Worm (Caenorhabditis elegans) whole organism, late embryonic: ENCODE data around the gene R07A4.2.

Experiments used
- C38D4.7 ChIP-seq: fragments of 200-800 bp; sonication (Bioruptor generic); optimal IDR thresholded peaks from 2 replicates; lab custom pipeline; 2018; ENCODE audit warnings: mild to moderate bottlenecking, missing genetic modification characterization, moderate library complexity, missing compliant biosample characterization
- F13H6.1 ChIP-seq: sonication (generic microtip); optimal IDR thresholded peaks from 2 replicates; lab custom pipeline; 2016; ENCODE audit warnings: missing genetic modification characterization, missing compliant biosample characterization
- K09A11.1 ChIP-seq: sonication (generic microtip); optimal IDR thresholded peaks from 2 replicates; lab custom pipeline; 2017; ENCODE audit warnings: antibody characterized with exemption, mild to moderate bottlenecking, missing genetic modification characterization, missing compliant biosample characterization; ENCODE audit not compliant: insufficient read depth
- T23F11.4 ChIP-seq: fragments of 200-800 bp; sonication (Bioruptor generic); optimal IDR thresholded peaks from 2 replicates; lab custom pipeline; 2018; ENCODE audit warnings: mild to moderate bottlenecking, missing genetic modification characterization, missing compliant biosample characterization
- Y22D7AL.16 ChIP-seq: sonication (generic microtip); optimal IDR thresholded peaks from 2 replicates; lab custom pipeline; 2016; ENCODE audit warnings: missing genetic modification characterization, missing compliant biosample characterization
- ama-1 ChIP-seq: fragments of 150-350 bp; optimal IDR thresholded peaks from 2 replicates; lab custom pipeline; 2014
- ceh-14 ChIP-seq: sonication (generic microtip); optimal IDR thresholded peaks from 2 replicates; lab custom pipeline; 2016; ENCODE audit warnings: missing genotype, missing genetic modification characterization, missing compliant biosample characterization
- ceh-18 ChIP-seq: sonication (generic microtip); optimal IDR thresholded peaks from 2 replicates; lab custom pipeline; 2016; ENCODE audit warnings: missing genetic modification characterization, missing compliant biosample characterization
- ceh-2 ChIP-seq: sonication (generic microtip); optimal IDR thresholded peaks from 2 replicates; lab custom pipeline; 2016; ENCODE audit warnings: missing genotype, missing genetic modification characterization, missing compliant biosample characterization
- ceh-22 ChIP-seq: sonication (generic microtip); optimal IDR thresholded peaks from 2 replicates; lab custom pipeline; 2017; ENCODE audit warnings: missing biosample characterization, missing genetic modification characterization
- ceh-31 ChIP-seq: sonication (generic microtip); optimal IDR thresholded peaks from 2 replicates; lab custom pipeline; 2016; ENCODE audit warnings: missing genetic modification characterization, missing compliant biosample characterization
- ceh-34 ChIP-seq: sonication (generic microtip); optimal IDR thresholded peaks from 2 replicates; lab custom pipeline; 2016; ENCODE audit warnings: mild to moderate bottlenecking, missing genetic modification characterization, missing compliant biosample characterization
- ceh-45 ChIP-seq: fragments of 200-800 bp; sonication (Bioruptor generic); IDR thresholded peaks from 2 replicates; pipeline ENCODE4 v1.3.6; 2022; ENCODE audit warnings: missing genetic modification reagents, missing genetic modification characterization, missing compliant biosample characterization
- ceh-48 ChIP-seq: sonication (generic microtip); optimal IDR thresholded peaks from 2 replicates; lab custom pipeline; 2016; ENCODE audit warnings: missing genetic modification characterization, inconsistent platforms, missing compliant biosample characterization
- ceh-9 ChIP-seq: sonication (generic microtip); optimal IDR thresholded peaks from 2 replicates; lab custom pipeline; 2016; ENCODE audit warnings: mild to moderate bottlenecking, missing genetic modification characterization, inconsistent platforms, missing compliant biosample characterization
- che-1 ChIP-seq: sonication (generic microtip); optimal IDR thresholded peaks from 2 replicates; lab custom pipeline; 2016; ENCODE audit warnings: mild to moderate bottlenecking, missing genetic modification characterization, missing compliant biosample characterization
- dve-1 ChIP-seq: sonication (generic microtip); optimal IDR thresholded peaks from 2 replicates; lab custom pipeline; 2017; ENCODE audit warnings: antibody characterized with exemption, mild to moderate bottlenecking, missing genetic modification characterization, missing compliant biosample characterization
- elt-2 ChIP-seq: sonication (generic microtip); optimal IDR thresholded peaks from 2 replicates; lab custom pipeline; 2016; ENCODE audit warnings: missing genetic modification reagents, missing genetic modification characterization, missing compliant biosample characterization
- elt-4 ChIP-seq: sonication (generic microtip); optimal IDR thresholded peaks from 2 replicates; lab custom pipeline; 2016; ENCODE audit warnings: missing genetic modification characterization, missing compliant biosample characterization
- eyg-1 ChIP-seq: sonication (generic microtip); optimal IDR thresholded peaks from 2 replicates; lab custom pipeline; 2016; ENCODE audit warnings: missing genotype, missing genetic modification characterization, missing compliant biosample characterization
- fax-1 ChIP-seq: sonication (generic microtip); optimal IDR thresholded peaks from 2 replicates; lab custom pipeline; 2016; ENCODE audit warnings: missing genotype, missing genetic modification characterization, missing compliant biosample characterization
- fkh-10 ChIP-seq: fragments of 150-350 bp; optimal IDR thresholded peaks from 2 replicates; lab custom pipeline; 2014; ENCODE audit warnings: missing biosample characterization, missing genetic modification reagents, missing genetic modification characterization
- fkh-6 ChIP-seq: sonication (generic microtip); optimal IDR thresholded peaks from 2 replicates; lab custom pipeline; 2016; ENCODE audit warnings: missing genetic modification characterization, missing compliant biosample characterization
- gmeb-2 ChIP-seq: sonication (generic microtip); optimal IDR thresholded peaks from 2 replicates; lab custom pipeline; 2016; ENCODE audit warnings: missing genetic modification characterization, inconsistent platforms, missing compliant biosample characterization
- hlh-13 ChIP-seq: fragments of 200-800 bp; sonication (Bioruptor generic); optimal IDR thresholded peaks from 2 replicates; lab custom pipeline; 2018; ENCODE audit warnings: mild to moderate bottlenecking, missing genetic modification characterization, missing compliant biosample characterization
- hlh-30 ChIP-seq: sonication (generic microtip); optimal IDR thresholded peaks from 2 replicates; lab custom pipeline; 2017; ENCODE audit warnings: antibody characterized with exemption, missing genetic modification characterization, missing compliant biosample characterization; ENCODE audit not compliant: insufficient read depth
- hlh-8 ChIP-seq: sonication (generic microtip); optimal IDR thresholded peaks from 2 replicates; lab custom pipeline; 2016; ENCODE audit warnings: missing genotype, missing genetic modification characterization, missing compliant biosample characterization
- lim-6 ChIP-seq: sonication (generic microtip); optimal IDR thresholded peaks from 2 replicates; lab custom pipeline; 2016; ENCODE audit warnings: missing genetic modification characterization, missing compliant biosample characterization
- lin-11 ChIP-seq: fragments of 200-800 bp; sonication (Bioruptor generic); optimal IDR thresholded peaks from 2 replicates; lab custom pipeline; 2018; ENCODE audit warnings: mild to moderate bottlenecking, missing genetic modification characterization, missing compliant biosample characterization
- madf-2 ChIP-seq: sonication (generic microtip); optimal IDR thresholded peaks from 2 replicates; lab custom pipeline; 2017; ENCODE audit warnings: missing genetic modification characterization, missing compliant biosample characterization
- nhr-232 ChIP-seq: sonication (generic microtip); optimal IDR thresholded peaks from 2 replicates; lab custom pipeline; 2016; ENCODE audit warnings: missing genetic modification characterization, missing compliant biosample characterization
- odd-2 ChIP-seq: sonication (generic microtip); optimal IDR thresholded peaks from 2 replicates; lab custom pipeline; 2017; ENCODE audit warnings: antibody characterized with exemption, mild to moderate bottlenecking, missing genetic modification characterization, missing compliant biosample characterization
- pag-3 ChIP-seq: sonication (generic microtip); optimal IDR thresholded peaks from 2 replicates; lab custom pipeline; 2016; ENCODE audit warnings: missing compliant biosample characterization, missing genetic modification characterization, borderline replicate concordance
- pat-9 ChIP-seq: fragments of 200-800 bp; sonication (Bioruptor generic); optimal IDR thresholded peaks from 2 replicates; lab custom pipeline; 2018; ENCODE audit warnings: mild to moderate bottlenecking, missing genetic modification characterization, moderate library complexity, missing compliant biosample characterization
- pqm-1 ChIP-seq: sonication (generic microtip); optimal IDR thresholded peaks from 2 replicates; lab custom pipeline; 2016; ENCODE audit warnings: missing genetic modification characterization, missing compliant biosample characterization
- pros-1 ChIP-seq: fragments of 150-350 bp; optimal IDR thresholded peaks from 2 replicates; lab custom pipeline; 2014; ENCODE audit warnings: missing biosample characterization, missing genetic modification reagents, missing genetic modification characterization
- sox-4 ChIP-seq: sonication (generic microtip); optimal IDR thresholded peaks from 2 replicates; lab custom pipeline; 2017; ENCODE audit warnings: mild to moderate bottlenecking, missing genetic modification characterization, inconsistent platforms, missing compliant biosample characterization
- tbx-2 ChIP-seq: sonication (generic microtip); optimal IDR thresholded peaks from 2 replicates; lab custom pipeline; 2016; ENCODE audit warnings: missing genetic modification characterization, missing compliant biosample characterization
- ttx-3 ChIP-seq: sonication (generic microtip); optimal IDR thresholded peaks from 2 replicates; lab custom pipeline; 2016; ENCODE audit warnings: missing genetic modification reagents, missing genetic modification characterization, missing compliant biosample characterization
- unc-42 ChIP-seq: sonication (generic microtip); optimal IDR thresholded peaks from 2 replicates; lab custom pipeline; 2016; ENCODE audit warnings: missing genotype, missing genetic modification characterization, missing compliant biosample characterization
- unc-55 ChIP-seq: sonication (generic microtip); optimal IDR thresholded peaks from 2 replicates; lab custom pipeline; 2017; ENCODE audit warnings: missing biosample characterization, missing genetic modification reagents, missing genetic modification characterization
- unc-86 ChIP-seq: sonication (generic microtip); optimal IDR thresholded peaks from 2 replicates; lab custom pipeline; 2016; ENCODE audit warnings: missing genetic modification characterization, missing compliant biosample characterization
- ztf-16 ChIP-seq: sonication (generic microtip); optimal IDR thresholded peaks from 2 replicates; lab custom pipeline; 2017; ENCODE audit warnings: missing genetic modification characterization, missing compliant biosample characterization

R07A4.2 gene

DNA sequence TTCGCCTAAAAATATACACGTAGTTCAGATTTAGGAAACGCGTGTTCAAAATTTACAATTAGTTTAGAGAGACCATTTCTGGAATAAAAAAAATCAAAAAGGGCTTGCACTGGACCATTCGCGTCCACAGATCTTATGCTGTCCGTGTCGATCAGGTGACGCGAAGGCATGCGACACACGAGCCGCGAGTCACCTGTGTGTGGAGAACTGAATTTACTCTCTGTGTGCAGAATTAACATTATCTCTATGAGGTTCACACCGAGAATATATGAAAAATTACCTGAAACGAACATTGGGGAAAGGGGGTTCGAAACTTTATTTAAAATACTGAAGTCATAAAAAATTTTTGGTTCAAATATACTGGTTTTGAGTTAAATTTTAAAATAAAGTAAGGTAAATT is 18.6 kb downstream of the R07A4.2 start:
- TF ChIP-seq nhr-232 (tag; lab: Kevin White, UChicago) (no peak), eyg-1 (tag; lab: Kevin White, UChicago) (no peak), pat-9 (tag; lab: Kevin White, UChicago) (no peak), hlh-13 (GFP tag; lab: Kevin White, UChicago) (no peak), elt-4 (tag; lab: Kevin White, UChicago) (no peak), hlh-30 (tag; lab: Kevin White, UChicago) (no peak), che-1 (tag; lab: Kevin White, UChicago) (no peak), T23F11.4 (GFP tag; lab: Kevin White, UChicago) (no peak), C38D4.7 (GFP tag; lab: Kevin White, UChicago) (no peak), ceh-9 (tag; lab: Kevin White, UChicago) (no peak), ztf-16 (tag; lab: Kevin White, UChicago) (no peak), ceh-31 (tag; lab: Kevin White, UChicago) (no peak), fkh-10 (no peak), ama-1 (no peak), madf-2 (no peak), ceh-2 (no peak), fkh-6 (tag; lab: Kevin White, UChicago) (no peak)
- TF ChIP-seq, all 69 proteins: peak for 0

DNA sequence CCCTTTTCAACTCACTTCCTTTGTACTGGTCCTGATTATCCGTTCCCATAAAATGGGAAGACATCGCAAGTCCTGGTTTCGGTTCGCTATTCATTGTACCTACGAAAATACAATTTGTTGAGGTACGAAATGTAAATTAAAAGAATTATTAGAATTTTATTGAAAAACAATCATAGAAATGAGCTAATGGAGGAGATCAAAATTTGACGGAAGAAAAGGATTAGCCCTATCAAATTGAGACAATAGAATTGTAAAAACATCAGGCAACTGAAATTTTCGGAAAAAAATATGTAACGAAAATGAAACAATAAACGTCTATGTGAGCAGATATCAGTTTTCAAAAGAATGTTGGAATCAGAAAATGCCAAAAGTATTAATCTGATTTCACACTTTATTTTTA is 24.3 kb downstream of the R07A4.2 start, which contains the start of gene mbr-1:
mbr-1 (minus strand) TSS at position 101 of the 400 bp plus-strand sequence.
- no peak for TF ChIP-seq hlh-30 (tag; lab: Kevin White, UChicago)
- TF ChIP-seq ama-1: no peak
- no peak for TF ChIP-seq T23F11.4 (GFP tag; lab: Kevin White, UChicago)
- TF ChIP-seq pros-1 (tag; lab: Kevin White, UChicago): no peak

DNA sequence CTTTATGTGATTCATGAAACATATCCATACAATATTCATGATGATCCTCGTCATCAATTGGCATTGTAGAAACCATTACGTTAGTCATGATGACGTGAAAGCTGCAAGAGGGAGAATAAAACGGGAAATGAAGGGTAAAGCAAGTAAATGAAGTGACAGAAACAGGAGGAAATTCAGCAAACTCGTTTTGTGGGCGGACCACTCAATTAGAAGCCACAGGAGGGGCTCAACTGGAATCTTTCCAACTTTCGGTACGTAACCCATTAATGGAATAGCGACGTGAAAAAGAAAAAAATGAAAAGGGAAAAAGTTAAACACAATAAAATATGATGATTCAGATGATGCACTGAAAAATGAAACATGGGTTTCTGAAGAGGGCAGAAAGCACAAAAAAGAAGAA is 29.3 kb downstream of the R07A4.2 start, which contains the start of gene T01C1.4:
T01C1.4 (minus strand) TSS at position 101 of the 400 bp plus-strand sequence.
- no peak for TF ChIP-seq unc-55

DNA sequence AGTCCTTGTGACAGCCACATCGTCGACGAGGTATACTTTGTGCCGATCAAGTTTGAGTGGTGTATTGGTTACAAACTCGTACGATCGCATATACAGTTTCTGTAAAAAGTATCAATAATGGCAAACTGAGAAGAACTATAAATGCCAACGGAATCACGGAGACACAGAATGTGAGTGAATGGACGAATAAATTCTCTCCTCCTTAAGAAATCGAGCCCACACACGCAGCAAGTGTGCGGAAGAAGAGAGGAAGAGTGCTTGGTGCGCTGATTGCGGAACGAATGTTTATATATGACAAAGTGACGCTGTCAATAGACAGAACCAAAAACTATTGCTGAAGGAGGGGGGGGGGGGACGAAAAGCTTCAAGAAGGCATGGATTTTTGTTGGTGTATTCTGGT is 34.5 kb downstream of the R07A4.2 start, which contains the start of gene rhgf-1:
rhgf-1 (minus strand) TSS at position 101 of the 400 bp plus-strand sequence.
- TF ChIP-seq ceh-14 (tag; lab: Kevin White, UChicago): no peak
- no peak for TF ChIP-seq lin-11
- no peak for TF ChIP-seq Y22D7AL.16 (tag; lab: Kevin White, UChicago)
- TF ChIP-seq elt-2 (tag; lab: Kevin White, UChicago): no peak
- no peak for TF ChIP-seq sox-4
- TF ChIP-seq odd-2 (tag; lab: Kevin White, UChicago): no peak
- TF ChIP-seq lim-6 (tag; lab: Kevin White, UChicago): no peak
- TF ChIP-seq pag-3 (tag; lab: Kevin White, UChicago): no peak
- no peak for TF ChIP-seq gmeb-2
- TF ChIP-seq ceh-34 (tag; lab: Kevin White, UChicago): no peak
- no peak for TF ChIP-seq eyg-1 (tag; lab: Kevin White, UChicago)
- no peak for TF ChIP-seq ceh-22 (tag; lab: Kevin White, UChicago)
- no peak for TF ChIP-seq pqm-1 (tag; lab: Kevin White, UChicago)
- no peak for TF ChIP-seq unc-55
- TF ChIP-seq fax-1 (tag; lab: Kevin White, UChicago): no peak
- no peak for TF ChIP-seq ceh-31 (tag; lab: Kevin White, UChicago)

DNA sequence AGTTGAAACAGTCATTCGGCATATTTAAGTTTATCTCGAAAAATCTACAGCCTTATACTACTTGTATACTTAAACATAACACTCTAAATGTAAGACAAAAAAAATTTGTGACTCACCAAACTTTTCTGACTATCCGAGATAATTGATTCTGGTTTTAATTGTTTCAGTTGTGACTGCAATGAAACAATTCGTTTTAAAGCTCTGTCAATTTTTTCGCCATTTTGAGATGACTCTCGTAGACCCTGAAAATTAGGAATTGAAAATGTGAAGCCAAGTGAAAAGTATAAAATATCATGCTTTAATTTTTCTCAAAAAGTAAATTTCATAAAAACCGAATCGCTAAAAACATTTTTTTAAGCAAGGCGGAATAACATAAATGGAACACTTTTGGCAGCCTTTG is 42.0 kb downstream of the R07A4.2 start:
- TF ChIP-seq tbx-2 (tag; lab: Kevin White, UChicago) (no peak), hlh-8 (tag; lab: Kevin White, UChicago) (no peak), unc-42 (tag; lab: Kevin White, UChicago) (no peak), eyg-1 (tag; lab: Kevin White, UChicago) (no peak), ceh-48 (tag; lab: Kevin White, UChicago) (no peak), dve-1 (tag; lab: Kevin White, UChicago) (no peak), che-1 (tag; lab: Kevin White, UChicago) (no peak), ceh-31 (tag; lab: Kevin White, UChicago) (no peak), F13H6.1 (tag; lab: Kevin White, UChicago) (no peak), ceh-18 (tag; lab: Kevin White, UChicago) (no peak), ceh-45 (GFP tag; lab: Robert Waterston, UW) (no peak), unc-86 (no peak), ttx-3 (no peak), sox-4 (no peak), K09A11.1 (tag; lab: Kevin White, UChicago) (no peak)
